Worm (Caenorhabditis elegans) whole organism, L4 larva: Measurements from ENCODE around the gene selt-1.1.

Experiments used
- D1046.2 ChIP-seq: fragments of 200-800 bp; sonication (Bioruptor generic); IDR thresholded peaks from 2 replicates; pipeline ENCODE4 v1.3.6; 2022; ENCODE audit warnings: missing genetic modification characterization, missing compliant biosample characterization
- F26F4.8 ChIP-seq: fragments of 200-800 bp; sonication (Bioruptor generic); conservative IDR thresholded peaks from 2 replicates; pipeline ENCODE4 v1.3.6; 2022; ENCODE audit warnings: missing genetic modification characterization, missing compliant biosample characterization
- F49E8.2 ChIP-seq: sonication (generic microtip); optimal IDR thresholded peaks from 2 replicates; lab custom pipeline; 2016; ENCODE audit warnings: missing compliant biosample characterization, mild to moderate bottlenecking, missing genetic modification characterization, borderline replicate concordance
- ZK337.2 ChIP-seq: fragments of 200-800 bp; sonication (Bioruptor generic); IDR thresholded peaks from 2 replicates; pipeline ENCODE4 v1.3.6; 2022; ENCODE audit warnings: missing genetic modification reagents, missing genetic modification characterization, missing compliant biosample characterization
- egl-43 ChIP-seq: fragments of 200-800 bp; sonication (Bioruptor generic); IDR thresholded peaks from 2 replicates; pipeline ENCODE4 v1.3.6; 2022; ENCODE audit warnings: missing genetic modification reagents, missing genetic modification characterization, missing compliant biosample characterization
- fos-1 ChIP-seq: fragments of 150-350 bp; optimal IDR thresholded peaks from 2 replicates; lab custom pipeline; 2014; ENCODE audit warnings: missing biosample characterization, missing genetic modification characterization
- lin-1 ChIP-seq: fragments of 200-800 bp; sonication (Bioruptor generic); IDR thresholded peaks from 2 replicates; pipeline ENCODE4 v1.3.6; 2022; ENCODE audit warnings: missing genetic modification reagents, missing genetic modification characterization, missing compliant biosample characterization
- lin-13 ChIP-seq: fragments of 150-350 bp; optimal IDR thresholded peaks from 2 replicates; lab custom pipeline; 2014; ENCODE audit warnings: missing biosample characterization, missing genetic modification reagents, missing genetic modification characterization
- lir-3 ChIP-seq: sonication (generic microtip); optimal IDR thresholded peaks from 2 replicates; lab custom pipeline; 2016; ENCODE audit warnings: mild to moderate bottlenecking, missing genetic modification characterization, missing compliant biosample characterization
- nhr-10 ChIP-seq: fragments of 150-350 bp; optimal IDR thresholded peaks from 2 replicates; lab custom pipeline; 2014; ENCODE audit warnings: missing biosample characterization, missing genetic modification characterization
- nhr-237 ChIP-seq: sonication (generic microtip); optimal IDR thresholded peaks from 2 replicates; lab custom pipeline; 2017; ENCODE audit warnings: missing biosample characterization, missing genetic modification characterization
- php-3 ChIP-seq: fragments of 200-800 bp; sonication (Bioruptor generic); IDR thresholded peaks from 2 replicates; pipeline ENCODE4 v1.3.6; 2022; ENCODE audit warnings: missing genetic modification reagents, missing genetic modification characterization, missing compliant biosample characterization
- set-16 ChIP-seq: fragments of 200-800 bp; sonication (Bioruptor generic); IDR thresholded peaks from 2 replicates; pipeline ENCODE4 v1.3.6; 2022; ENCODE audit warnings: missing genetic modification reagents, missing genetic modification characterization, missing compliant biosample characterization
- zag-1 ChIP-seq: fragments of 150-350 bp; optimal IDR thresholded peaks from 2 replicates; lab custom pipeline; 2014; ENCODE audit warnings: missing biosample characterization, missing genetic modification characterization

- TF ChIP-seq lin-1 (GFP tag; lab: Robert Waterston, UW), result no peak
- no peak for TF ChIP-seq nhr-237 (tag; lab: Kevin White, UChicago)
- no peak for TF ChIP-seq nhr-10
- no peak for TF ChIP-seq php-3 (GFP tag; lab: Robert Waterston, UW)
- TF ChIP-seq set-16 (GFP tag; lab: Robert Waterston, UW), result no peak
- TF ChIP-seq zag-1 (tag; lab: Kevin White, UChicago), result no peak
- TF ChIP-seq F49E8.2 (tag; lab: Kevin White, UChicago), result no peak
- no peak for TF ChIP-seq D1046.2 (GFP tag; lab: Robert Waterston, UW)
- no peak for TF ChIP-seq fos-1
- TF ChIP-seq F26F4.8 (GFP tag; lab: Robert Waterston, UW), result no peak
- TF ChIP-seq ZK337.2, result no peak
- no peak for TF ChIP-seq lir-3 (tag; lab: Kevin White, UChicago)
- no peak for TF ChIP-seq lin-13 (GFP tag; lab: Kevin White, UChicago)
- no peak for TF ChIP-seq egl-43
Observed at ce11 chrX:11591620-11592019, 45.3 kb upstream of the selt-1.1 start, which contains the start of gene F52D10.2.
